Fruit fly (Drosophila melanogaster) whole organism, prepupa: Measurements from ENCODE around the gene CG14154.

Source experiments
- Blimp-1 ChIP-seq: fragments of 200-800 bp; sonication (Bioruptor generic); optimal IDR thresholded peaks from 3 replicates; lab custom pipeline; 2017; ENCODE audit warnings: missing biosample characterization, missing genetic modification characterization, mild to moderate bottlenecking, moderate library complexity, missing genetic modification reagents
- CG10631 ChIP-seq: fragments of 200-800 bp; sonication (Bioruptor generic); optimal IDR thresholded peaks from 2 replicates; lab custom pipeline; 2016; ENCODE audit warnings: missing biosample characterization, missing genetic modification characterization
- CG10669 ChIP-seq: fragments of 200-800 bp; sonication (Bioruptor generic); optimal IDR thresholded peaks from 3 replicates; lab custom pipeline; 2018; ENCODE audit warnings: missing biosample characterization, mild to moderate bottlenecking, missing genetic modification characterization, moderate library complexity
- CG11294 ChIP-seq: fragments of 200-800 bp; sonication (Bioruptor generic); IDR thresholded peaks from 2 replicates; pipeline ENCODE4 v1.3.6; 2022; ENCODE audit warnings: missing biosample characterization, missing genetic modification characterization
- CG11902 ChIP-seq: fragments of 200-800 bp; sonication (Bioruptor generic); optimal IDR thresholded peaks from 3 replicates; lab custom pipeline; 2016; ENCODE audit warnings: missing biosample characterization, missing genetic modification characterization
- CG1621 ChIP-seq: fragments of 200-800 bp; sonication (Bioruptor generic); optimal IDR thresholded peaks from 3 replicates; lab custom pipeline; 2018; ENCODE audit warnings: missing biosample characterization, mild to moderate bottlenecking, missing genetic modification characterization
- CG16779 ChIP-seq: fragments of 200-800 bp; sonication (Bioruptor generic); optimal IDR thresholded peaks from 3 replicates; lab custom pipeline; 2017; ENCODE audit warnings: missing biosample characterization, mild to moderate bottlenecking, missing genetic modification characterization
- CG31627 ChIP-seq: fragments of 200-800 bp; sonication (Bioruptor generic); optimal IDR thresholded peaks from 3 replicates; lab custom pipeline; 2016; ENCODE audit warnings: missing biosample characterization, missing genetic modification characterization
- CG34406 ChIP-seq: fragments of 200-800 bp; sonication (Bioruptor generic); optimal IDR thresholded peaks from 3 replicates; lab custom pipeline; 2016; ENCODE audit warnings: missing biosample characterization, missing genetic modification characterization
- CG3919 ChIP-seq: fragments of 200-800 bp; sonication (Bioruptor generic); optimal IDR thresholded peaks from 3 replicates; lab custom pipeline; 2016; ENCODE audit warnings: missing biosample characterization, missing genetic modification characterization
- CG4318 ChIP-seq: fragments of 200-800 bp; sonication (Bioruptor generic); optimal IDR thresholded peaks from 3 replicates; lab custom pipeline; 2017; ENCODE audit warnings: missing biosample characterization, mild to moderate bottlenecking, missing genetic modification characterization
- CG6163 ChIP-seq: fragments of 200-800 bp; sonication (Bioruptor generic); IDR thresholded peaks from 3 replicates; pipeline ENCODE4 v1.3.6; 2022; ENCODE audit warnings: missing biosample characterization, missing genetic modification characterization
- CG6276 ChIP-seq: fragments of 200-800 bp; sonication (Bioruptor generic); optimal IDR thresholded peaks from 2 replicates; lab custom pipeline; 2017; ENCODE audit warnings: missing biosample characterization, mild to moderate bottlenecking, missing genetic modification characterization
- CG6792 ChIP-seq: fragments of 200-800 bp; sonication (Bioruptor generic); optimal IDR thresholded peaks from 3 replicates; lab custom pipeline; 2016; ENCODE audit warnings: missing biosample characterization, missing genetic modification characterization
- CG6808 ChIP-seq: fragments of 200-800 bp; sonication (Bioruptor generic); optimal IDR thresholded peaks from 3 replicates; lab custom pipeline; 2017; ENCODE audit warnings: missing biosample characterization, missing genetic modification characterization, mild to moderate bottlenecking, moderate library complexity, missing genetic modification reagents
- CG6854 ChIP-seq: fragments of 200-800 bp; sonication (Bioruptor generic); optimal IDR thresholded peaks from 2 replicates; lab custom pipeline; 2017; ENCODE audit warnings: missing biosample characterization, mild to moderate bottlenecking, missing genetic modification characterization
- CG7368 ChIP-seq: fragments of 200-800 bp; sonication (Bioruptor generic); optimal IDR thresholded peaks from 3 replicates; lab custom pipeline; 2016; ENCODE audit warnings: missing biosample characterization, missing genetic modification characterization
- CG8119 ChIP-seq: fragments of 200-800 bp; sonication (Bioruptor generic); IDR thresholded peaks from 3 replicates; pipeline ENCODE4 v1.3.6; 2022; ENCODE audit warnings: missing biosample characterization, missing genetic modification characterization
- CG8319 ChIP-seq: fragments of 200-800 bp; sonication (Bioruptor generic); optimal IDR thresholded peaks from 3 replicates; lab custom pipeline; 2016; ENCODE audit warnings: missing biosample characterization, missing genetic modification characterization
- CG8632 ChIP-seq: fragments of 200-800 bp; sonication (Bioruptor generic); optimal IDR thresholded peaks from 3 replicates; lab custom pipeline; 2016; ENCODE audit warnings: missing biosample characterization, missing genetic modification characterization
- CG9139 ChIP-seq: fragments of 200-800 bp; sonication (Bioruptor generic); optimal IDR thresholded peaks from 3 replicates; lab custom pipeline; 2017; ENCODE audit warnings: missing biosample characterization, mild to moderate bottlenecking, missing genetic modification characterization
- Eip75B ChIP-seq: fragments of 200-800 bp; sonication (Bioruptor generic); optimal IDR thresholded peaks from 3 replicates; lab custom pipeline; 2016; ENCODE audit warnings: missing biosample characterization, missing genetic modification characterization
- Eip78C ChIP-seq: fragments of 200-800 bp; sonication (Bioruptor generic); peaks from one replicate; lab custom pipeline; 2016; ENCODE audit warnings: missing biosample characterization, missing genetic modification characterization
- Eip93F ChIP-seq: fragments of 200-800 bp; sonication (Bioruptor generic); optimal IDR thresholded peaks from 2 replicates; lab custom pipeline; 2016; ENCODE audit warnings: missing biosample characterization, mild to moderate bottlenecking, missing genetic modification characterization
- Ets21C ChIP-seq: fragments of 200-800 bp; sonication (Bioruptor generic); optimal IDR thresholded peaks from 3 replicates; lab custom pipeline; 2016; ENCODE audit warnings: missing biosample characterization, missing genetic modification characterization
- Ets96B ChIP-seq: fragments of 200-800 bp; optimal IDR thresholded peaks from 2 replicates; lab custom pipeline; 2019; ENCODE audit warnings: missing biosample characterization, mild to moderate bottlenecking, missing genetic modification characterization, moderate library complexity
- Hr38 ChIP-seq: sonication (Bioruptor generic); optimal IDR thresholded peaks from 2 replicates; lab custom pipeline; 2016; ENCODE audit warnings: missing biosample characterization, missing genetic modification characterization
- Hr39 ChIP-seq: fragments of 200-800 bp; sonication (Bioruptor generic); optimal IDR thresholded peaks from 2 replicates; lab custom pipeline; 2016; ENCODE audit warnings: missing biosample characterization, missing genetic modification characterization
- Hr4 ChIP-seq: fragments of 200-800 bp; sonication (Bioruptor generic); optimal IDR thresholded peaks from 3 replicates; lab custom pipeline; 2016; ENCODE audit warnings: missing biosample characterization, missing genetic modification characterization
- Met ChIP-seq: fragments of 200-800 bp; sonication (Bioruptor generic); optimal IDR thresholded peaks from 3 replicates; lab custom pipeline; 2016; ENCODE audit warnings: missing biosample characterization, missing genetic modification characterization
- OdsH ChIP-seq: fragments of 200-800 bp; sonication (Bioruptor generic); optimal IDR thresholded peaks from 3 replicates; lab custom pipeline; 2016; ENCODE audit warnings: missing biosample characterization, missing genetic modification characterization
- Sox102F ChIP-seq: fragments of 200-800 bp; sonication (Bioruptor generic); optimal IDR thresholded peaks from 2 replicates; lab custom pipeline; 2016; ENCODE audit warnings: missing biosample characterization, mild to moderate bottlenecking, missing genetic modification characterization
- Sox14 ChIP-seq: fragments of 200-800 bp; sonication (Bioruptor generic); optimal IDR thresholded peaks from 3 replicates; lab custom pipeline; 2016; ENCODE audit warnings: missing biosample characterization, missing genetic modification characterization
- Sox15 ChIP-seq: fragments of 200-800 bp; sonication (Bioruptor generic); optimal IDR thresholded peaks from 3 replicates; lab custom pipeline; 2016; ENCODE audit warnings: missing biosample characterization, missing genetic modification characterization
- cyc ChIP-seq: fragments of 200-800 bp; sonication (Bioruptor generic); optimal IDR thresholded peaks from 3 replicates; lab custom pipeline; 2016; ENCODE audit warnings: missing biosample characterization, missing genetic modification characterization
- dac ChIP-seq: fragments of 200-800 bp; sonication (Bioruptor generic); optimal IDR thresholded peaks from 2 replicates; lab custom pipeline; 2017; ENCODE audit warnings: missing biosample characterization, mild to moderate bottlenecking, missing genetic modification characterization
- eg ChIP-seq: fragments of 200-800 bp; sonication (Bioruptor generic); IDR thresholded peaks from 3 replicates; pipeline ENCODE4 v1.3.6; 2022; ENCODE audit warnings: missing biosample characterization, missing genetic modification characterization
- esn ChIP-seq: fragments of 200-800 bp; sonication (Bioruptor generic); optimal IDR thresholded peaks from 2 replicates; lab custom pipeline; 2016; ENCODE audit warnings: missing biosample characterization, mild to moderate bottlenecking, missing genetic modification characterization, moderate library complexity
- fd85E ChIP-seq: fragments of 200-800 bp; sonication (Bioruptor generic); optimal IDR thresholded peaks from 3 replicates; lab custom pipeline; 2016; ENCODE audit warnings: missing biosample characterization, missing genetic modification characterization
- fkh ChIP-seq: fragments of 200-800 bp; sonication (Bioruptor generic); optimal IDR thresholded peaks from 3 replicates; lab custom pipeline; 2017; ENCODE audit warnings: missing biosample characterization, mild to moderate bottlenecking, missing genetic modification characterization, moderate library complexity
- pdm3 ChIP-seq: fragments of 200-800 bp; sonication (Bioruptor generic); optimal IDR thresholded peaks from 3 replicates; lab custom pipeline; 2016; ENCODE audit warnings: missing biosample characterization, missing genetic modification characterization
- salr ChIP-seq, 2 experiments: fragments of 200-800 bp; sonication (Bioruptor generic); optimal IDR thresholded peaks; 3 replicates each; lab custom pipeline; 2016 to 2018; ENCODE audit warnings: missing biosample characterization in 2 of 2, missing genetic modification characterization in 2 of 2, mild to moderate bottlenecking in 1 of 2
- ss ChIP-seq, 2 experiments: fragments of 200-800 bp; sonication (Bioruptor generic); optimal IDR thresholded peaks; 2 replicates in 1 of 2; 3 replicates in 1 of 2; lab custom pipeline; 2017 to 2018; ENCODE audit warnings: mild to moderate bottlenecking in 2 of 2, missing biosample characterization in 2 of 2, missing genetic modification characterization in 2 of 2, moderate library complexity in 1 of 2
- svp ChIP-seq: fragments of 200-800 bp; sonication (Bioruptor generic); peaks from one replicate; lab custom pipeline; 2016; ENCODE audit warnings: missing biosample characterization, missing genetic modification characterization
- vri ChIP-seq: fragments of 200-800 bp; sonication (Bioruptor generic); optimal IDR thresholded peaks from 3 replicates; lab custom pipeline; 2016; ENCODE audit warnings: missing biosample characterization, mild to moderate bottlenecking, missing genetic modification characterization

CG14154 gene

DNA sequence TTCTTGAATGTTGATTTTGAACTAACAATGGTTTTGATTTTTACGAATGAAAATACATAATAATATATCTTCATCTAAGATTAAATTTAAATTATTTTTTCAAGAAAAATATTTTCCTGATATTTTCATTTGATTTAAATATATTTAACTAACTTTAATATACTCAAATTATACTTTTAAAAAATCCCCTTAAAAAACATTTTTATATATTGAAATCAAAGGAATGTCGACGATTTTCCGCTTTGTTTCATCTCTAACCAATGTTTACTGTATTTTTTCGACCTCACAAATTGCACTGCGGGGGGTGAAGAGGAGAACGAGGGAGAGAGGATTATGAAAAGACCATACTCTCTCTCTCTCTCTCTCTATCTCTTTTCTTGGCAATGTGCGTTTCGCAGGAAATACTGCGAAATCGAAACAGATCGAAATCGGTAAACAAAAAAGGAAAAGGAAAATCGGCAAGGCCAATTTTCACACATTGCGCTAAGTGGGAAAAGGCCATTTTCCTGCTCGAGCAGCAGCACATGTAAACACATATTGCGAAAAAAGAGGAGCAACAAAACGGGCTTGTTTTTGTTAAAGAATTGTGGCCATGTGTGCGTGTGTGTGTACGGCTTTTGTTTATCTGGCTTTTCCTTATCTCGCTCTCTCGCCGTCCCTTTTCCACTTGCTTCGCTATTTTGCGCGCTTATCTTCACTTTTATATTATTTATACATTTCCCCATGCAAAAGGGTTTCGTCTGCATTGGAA is 18.5 kb downstream of the CG14154 start (continued):
- peak; percentile 64 for TF ChIP-seq svp
- TF ChIP-seq salr (GFP tag; optimal IDR thresholded peaks at IDR 0.05; lab: Kevin White, UChicago), result no peak
- no peak for TF ChIP-seq Blimp-1 (GFP tag; lab: Kevin White, UChicago)
- TF ChIP-seq Hr39 (GFP tag; lab: Kevin White, UChicago), result no peak
- TF ChIP-seq CG6808, result no peak
- TF ChIP-seq CG10669 (GFP tag; lab: Kevin White, UChicago), result no peak
- TF ChIP-seq CG8119 (GFP tag; lab: Robert Waterston, UW), result no peak
- TF ChIP-seq ss (GFP tag; optimal IDR thresholded peaks at IDR 0.05; lab: Kevin White, UChicago), result no peak
- TF ChIP-seq dac (GFP tag; lab: Kevin White, UChicago), result no peak
- no peak for TF ChIP-seq Ets21C (GFP tag; lab: Kevin White, UChicago)
- TF ChIP-seq Hr38, result no peak
- TF ChIP-seq CG3919 (GFP tag; lab: Kevin White, UChicago), result no peak
- peak; percentile 51 for TF ChIP-seq fkh (GFP tag; lab: Kevin White, UChicago)

DNA sequence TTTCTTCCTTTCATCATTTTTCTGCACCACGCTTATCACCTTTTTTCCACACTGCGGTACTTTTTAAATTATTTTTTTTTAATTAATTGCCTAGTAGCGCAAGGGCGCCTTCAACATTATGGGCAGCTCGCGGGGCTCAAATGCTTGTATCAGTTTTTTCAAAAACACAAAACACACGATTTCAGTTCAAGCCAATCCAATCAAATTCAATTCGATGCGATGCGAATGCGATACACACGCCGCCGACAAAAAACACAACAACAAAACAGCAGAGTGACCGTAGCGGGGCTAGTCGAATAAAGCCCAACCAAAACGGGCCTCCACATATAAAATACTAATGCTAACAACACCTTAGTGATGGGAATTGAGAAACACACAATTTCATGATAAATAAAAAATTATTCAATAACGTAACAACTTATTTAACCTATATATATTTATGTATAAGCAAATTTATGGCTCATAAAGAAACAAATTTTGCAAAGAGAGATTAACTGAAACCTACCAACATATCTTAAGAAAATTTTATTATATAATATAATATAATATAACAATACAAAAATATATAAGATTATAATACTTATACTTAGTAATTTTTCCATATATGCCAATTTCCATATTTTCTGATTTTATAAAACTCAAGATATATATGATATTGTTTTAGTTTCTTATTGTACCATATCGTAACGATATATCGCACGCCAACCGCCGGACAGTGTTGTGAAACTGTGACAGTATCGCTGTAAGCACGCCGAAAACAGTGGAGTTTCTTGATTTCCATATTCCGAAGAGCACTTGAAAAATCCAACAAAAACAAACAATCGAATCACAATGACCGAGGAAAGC is 19.3 kb downstream of the CG14154 start, which contains the start of the genes CG32066 and CG8003:
Gene CG32066 (minus strand): TSS at position 270 of the 846 bp plus-strand sequence.
Gene CG8003 (plus strand): TSS at position 732 of the 846 bp plus-strand sequence.
- TF ChIP-seq CG10669 (GFP tag; lab: Kevin White, UChicago), result peak; percentile 27
- peak; percentile 7 for TF ChIP-seq Met
- no peak for TF ChIP-seq CG4318 (GFP tag; lab: Kevin White, UChicago)
- TF ChIP-seq CG6276, result peak; percentile 13
- peak; percentile 44; the same call in 1 of the 3 replicates for TF ChIP-seq CG8119 (GFP tag; lab: Robert Waterston, UW)
- peak; percentile 66 for TF ChIP-seq CG10631 (GFP tag; lab: Kevin White, UChicago)
- no peak for TF ChIP-seq Ets96B
- no peak for TF ChIP-seq CG7368 (GFP tag; lab: Kevin White, UChicago)
- peak; percentile 28 for TF ChIP-seq CG16779 (tag; lab: Kevin White, UChicago)
- TF ChIP-seq ss (GFP tag; optimal IDR thresholded peaks at IDR 0.05; lab: Kevin White, UChicago), result peak; percentile 5 to 44
- TF ChIP-seq dac (GFP tag; lab: Kevin White, UChicago), result no peak
- peak; percentile 79 for TF ChIP-seq Eip93F (GFP tag; lab: Kevin White, UChicago)
- no peak for TF ChIP-seq CG11902 (GFP tag; lab: Kevin White, UChicago)
- TF ChIP-seq CG1621 (tag; lab: Kevin White, UChicago), result no peak
- peak; percentile 0 for TF ChIP-seq CG8632 (GFP tag; lab: Kevin White, UChicago)
- TF ChIP-seq CG6808, result peak; percentile 26
- TF ChIP-seq CG8319 (GFP tag; lab: Kevin White, UChicago), result no peak
- peak; percentile 3 for TF ChIP-seq Sox14 (GFP tag; lab: Kevin White, UChicago)
- TF ChIP-seq CG11294 (GFP tag; lab: Robert Waterston, UW), result no peak
- TF ChIP-seq Sox15, result no peak
- peak; percentile 30 for TF ChIP-seq Eip75B
- TF ChIP-seq pdm3, result no peak
- TF ChIP-seq salr (GFP tag; optimal IDR thresholded peaks at IDR 0.05; lab: Kevin White, UChicago), result no peak
- peak; percentile 74 for TF ChIP-seq svp
- TF ChIP-seq CG6163, result peak; percentile 49; the same call in 1 of the 3 replicates
- no peak for TF ChIP-seq Hr4
- no peak for TF ChIP-seq cyc (GFP tag; lab: Kevin White, UChicago)
- peak; percentile 42 for TF ChIP-seq CG9139
- peak; percentile 26 for TF ChIP-seq CG3919 (GFP tag; lab: Kevin White, UChicago)
- TF ChIP-seq Sox102F, result peak; percentile 59
- TF ChIP-seq vri (GFP tag; lab: Kevin White, UChicago), result peak; percentile 36
- TF ChIP-seq CG34406 (GFP tag; lab: Kevin White, UChicago), result no peak
- peak; percentile 78 for TF ChIP-seq Eip78C (GFP tag; lab: Kevin White, UChicago)
- peak; percentile 49; the same call in 2 of the 3 replicates for TF ChIP-seq eg (GFP tag; lab: Robert Waterston, UW)
- TF ChIP-seq Hr39 (GFP tag; lab: Kevin White, UChicago), result peak; percentile 4
- TF ChIP-seq CG31627 (GFP tag; lab: Kevin White, UChicago), result no peak
- TF ChIP-seq CG6792, result peak; percentile 1
- peak; percentile 29 for TF ChIP-seq OdsH (GFP tag; lab: Kevin White, UChicago)
- TF ChIP-seq CG6854 (GFP tag; lab: Kevin White, UChicago), result peak; percentile 78
- peak; percentile 32 for TF ChIP-seq esn (GFP tag; lab: Kevin White, UChicago)
- no peak for TF ChIP-seq fd85E
- peak; percentile 28 for TF ChIP-seq fkh (GFP tag; lab: Kevin White, UChicago)
